Fruit fly (Drosophila melanogaster) whole organism, prepupa: ENCODE measurements around the gene Gdh.

Experiments
- Hr39 ChIP-seq: fragments of 200-800 bp; sonication (Bioruptor generic); optimal IDR thresholded peaks from 2 replicates; lab custom pipeline; 2016; ENCODE audit warnings: missing biosample characterization, missing genetic modification characterization
- Lpt ChIP-seq: fragments of 200-800 bp; sonication (Bioruptor generic); optimal IDR thresholded peaks from 3 replicates; lab custom pipeline; 2016; ENCODE audit warnings: missing biosample characterization, missing genetic modification characterization
- cyc ChIP-seq: fragments of 200-800 bp; sonication (Bioruptor generic); optimal IDR thresholded peaks from 3 replicates; lab custom pipeline; 2016; ENCODE audit warnings: missing biosample characterization, missing genetic modification characterization
- spab ChIP-seq: fragments of 200-800 bp; sonication (Bioruptor generic); optimal IDR thresholded peaks from 2 replicates; lab custom pipeline; 2017; ENCODE audit warnings: missing biosample characterization, mild to moderate bottlenecking, missing genetic modification characterization, missing genetic modification reagents

DNA sequence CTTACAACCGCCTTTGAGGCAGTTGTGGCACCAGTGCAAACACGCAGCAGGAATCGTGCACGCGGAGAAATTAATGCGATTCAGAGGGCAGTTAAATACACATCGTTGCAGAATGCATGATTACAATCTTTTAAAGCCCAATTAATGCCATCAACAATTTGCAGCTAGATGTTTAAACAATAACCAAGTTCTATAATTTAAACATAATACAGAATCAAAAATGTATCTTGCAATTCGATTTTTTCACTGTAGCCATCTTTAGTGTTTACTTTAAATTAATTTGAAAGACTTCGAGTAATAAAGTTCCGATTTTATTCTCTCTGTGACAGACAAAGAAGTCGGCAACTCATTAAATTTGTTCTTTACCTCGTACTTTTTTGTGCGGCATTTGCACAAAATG, 26.9 kb downstream of the Gdh start:
- TF ChIP-seq Hr39 (GFP tag; lab: Kevin White, UChicago) (peak; percentile 89), cyc (GFP tag; lab: Kevin White, UChicago) (peak; percentile 88), spab (GFP tag; lab: Kevin White, UChicago) (peak; percentile 88), Lpt (GFP tag; lab: Kevin White, UChicago) (peak; percentile 67)
